Worm (Caenorhabditis elegans): ENCODE results near the gene atgp-1.

- no peak for TF ChIP-seq blmp-1 (tag; optimal IDR thresholded peaks at IDR 0.05; ENCODE audit: insufficient read depth)
- no peak for TF ChIP-seq mab-5 (tag; optimal IDR thresholded peaks at IDR 0.05)
- no peak for TF ChIP-seq ceh-82 (tag; optimal IDR thresholded peaks at IDR 0.05)
- no peak for TF ChIP-seq lsy-2 (tag; optimal IDR thresholded peaks at IDR 0.05)
- TF ChIP-seq nhr-10 (tag; optimal IDR thresholded peaks at IDR 0.05): no peak
- no peak for TF ChIP-seq nhr-237 (tag; optimal IDR thresholded peaks at IDR 0.05)
Measured at ce11 chrIV:17284099-17284498, 15.0 kb downstream of the atgp-1 start, which contains the start of gene nra-1.
